Worm (Caenorhabditis elegans) whole organism, L3 larva: ENCODE measurements around the gene nhr-143.

Experiments
- R02D3.7 ChIP-seq: fragments of 150-350 bp; optimal IDR thresholded peaks from 2 replicates; lab custom pipeline; 2014; ENCODE audit warnings: missing biosample characterization, missing genetic modification characterization
- aly-2 ChIP-seq: fragments of 150-350 bp; optimal IDR thresholded peaks from 2 replicates; lab custom pipeline; 2014; ENCODE audit warnings: missing biosample characterization, missing genetic modification characterization
- ama-1 ChIP-seq: fragments of 150-350 bp; optimal IDR thresholded peaks from 2 replicates; lab custom pipeline; 2018
- ceh-82 ChIP-seq: fragments of 150-350 bp; optimal IDR thresholded peaks from 2 replicates; lab custom pipeline; 2014; ENCODE audit warnings: missing biosample characterization, missing genetic modification characterization
- hmg-11 ChIP-seq: sonication (generic microtip); optimal IDR thresholded peaks from 2 replicates; lab custom pipeline; 2016; ENCODE audit warnings: missing genetic modification characterization, missing compliant biosample characterization
- lin-15B ChIP-seq: fragments of 150-350 bp; optimal IDR thresholded peaks from 2 replicates; lab custom pipeline; 2014; ENCODE audit warnings: missing biosample characterization, missing genetic modification characterization
- nhr-12 ChIP-seq: fragments of 150-350 bp; optimal IDR thresholded peaks from 2 replicates; lab custom pipeline; 2014; ENCODE audit warnings: missing biosample characterization, missing genetic modification characterization
- nhr-76 ChIP-seq: fragments of 150-350 bp; sonication (generic microtip); optimal IDR thresholded peaks from 5 replicates; lab custom pipeline; 2014; ENCODE audit warnings: missing biosample characterization, missing genetic modification characterization
- nhr-77 ChIP-seq: fragments of 150-350 bp; optimal IDR thresholded peaks from 2 replicates; lab custom pipeline; 2014; ENCODE audit warnings: missing biosample characterization, missing genetic modification characterization
- pqm-1 ChIP-seq: fragments of 150-350 bp; optimal IDR thresholded peaks from 2 replicates; lab custom pipeline; 2017; ENCODE audit warnings: missing biosample characterization, missing genetic modification characterization, inconsistent platforms
- snpc-4 ChIP-seq: fragments of 150-350 bp; optimal IDR thresholded peaks from 2 replicates; lab custom pipeline; 2014; ENCODE audit warnings: missing biosample characterization, missing genetic modification characterization
- unc-62 ChIP-seq: fragments of 150-350 bp; sonication (generic microtip); optimal IDR thresholded peaks from 4 replicates; lab custom pipeline; 2014; ENCODE audit warnings: missing biosample characterization, missing genetic modification reagents, missing genetic modification characterization
- zag-1 ChIP-seq: fragments of 150-350 bp; optimal IDR thresholded peaks from 2 replicates; lab custom pipeline; 2014; ENCODE audit warnings: missing biosample characterization, missing genetic modification characterization

DNA sequence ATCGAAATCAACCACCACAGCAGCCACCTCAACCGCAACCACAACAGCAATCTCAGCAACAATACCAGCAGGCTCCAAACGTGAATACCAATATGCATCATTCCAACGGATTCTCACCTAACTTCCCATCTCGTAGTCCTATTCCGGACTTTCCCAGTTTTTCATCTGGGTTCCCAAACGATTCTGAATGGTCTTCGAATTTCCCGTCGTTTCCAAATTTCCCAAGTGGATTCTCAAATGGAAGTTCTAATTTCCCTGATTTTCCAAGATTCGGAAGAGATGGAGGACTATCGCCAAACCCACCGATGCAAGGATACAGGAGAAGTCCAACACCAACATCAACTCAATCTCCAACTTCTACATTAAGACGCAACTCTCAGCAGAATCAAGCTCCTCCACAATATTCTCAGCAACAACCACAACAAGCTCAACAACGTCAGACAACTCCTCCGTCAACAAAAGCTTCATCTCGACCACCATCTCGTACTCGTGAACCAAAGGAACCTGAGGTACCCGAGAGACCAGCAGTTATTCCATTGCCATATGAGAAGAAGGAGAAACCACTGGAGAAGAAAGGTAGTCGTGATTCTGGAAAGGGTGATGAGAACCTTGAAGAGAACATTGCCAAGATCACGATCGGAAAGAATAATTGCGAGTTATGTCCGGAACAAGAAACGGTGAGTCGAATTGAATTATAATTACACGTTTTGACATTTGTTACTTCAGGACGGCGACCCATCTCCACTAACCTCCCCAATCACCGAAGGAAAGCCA lies 37.1 kb downstream of the nhr-143 start:
- TF ChIP-seq pqm-1 (tag; lab: Kevin White, UChicago) (no peak), zag-1 (tag; lab: Kevin White, UChicago) (no peak), lin-15B (tag; lab: Kevin White, UChicago) (no peak), ceh-82 (no peak), unc-62 (GFP tag; lab: Kevin White, UChicago) (no peak), nhr-76 (tag; lab: Kevin White, UChicago) (no peak), aly-2 (tag; lab: Kevin White, UChicago) (no peak), nhr-77 (tag; lab: Kevin White, UChicago) (no peak), R02D3.7 (tag; lab: Kevin White, UChicago) (no peak), hmg-11 (tag; lab: Kevin White, UChicago) (no peak), nhr-12 (tag; lab: Kevin White, UChicago) (no peak), ama-1 (lab: Kevin White, UChicago) (peak; percentile 64), snpc-4 (tag; lab: Kevin White, UChicago) (no peak)
